Worm (Caenorhabditis elegans) whole organism, L4 larva: Measurements from ENCODE around the gene W01C8.1.

Experiments
- F10B5.3 ChIP-seq: sonication (generic microtip); optimal IDR thresholded peaks from 2 replicates; lab custom pipeline; 2016; ENCODE audit warnings: mild to moderate bottlenecking, missing genetic modification characterization, missing compliant biosample characterization
- F26F4.8 ChIP-seq: fragments of 200-800 bp; sonication (Bioruptor generic); conservative IDR thresholded peaks from 2 replicates; pipeline ENCODE4 v1.3.6; 2022; ENCODE audit warnings: missing genetic modification characterization, missing compliant biosample characterization
- F44E2.7 ChIP-seq: fragments of 200-800 bp; sonication (Bioruptor generic); IDR thresholded peaks from 2 replicates; pipeline ENCODE4 v2.1.2; 2022; ENCODE audit warnings: missing genetic modification characterization, missing compliant biosample characterization
- T20F7.1 ChIP-seq: fragments of 200-800 bp; sonication (Bioruptor generic); optimal IDR thresholded peaks from 2 replicates; lab custom pipeline; 2018; ENCODE audit warnings: mild to moderate bottlenecking, missing genetic modification characterization, missing compliant biosample characterization
- T26A8.4 ChIP-seq: fragments of 200-800 bp; sonication (Bioruptor generic); IDR thresholded peaks from 2 replicates; pipeline ENCODE4 v1.3.6; 2022; ENCODE audit warnings: missing genetic modification characterization, missing compliant biosample characterization
- Y48G9A.11 ChIP-seq: fragments of 200-800 bp; sonication (Bioruptor generic); IDR thresholded peaks from 2 replicates; pipeline ENCODE4 v1.3.6; 2022; ENCODE audit warnings: missing genetic modification reagents, missing genetic modification characterization, missing compliant biosample characterization
- arid-1 ChIP-seq: fragments of 200-800 bp; sonication (Bioruptor generic); conservative IDR thresholded peaks from 2 replicates; pipeline ENCODE4 v1.3.6; 2022; ENCODE audit warnings: missing genetic modification reagents, missing genetic modification characterization, missing compliant biosample characterization
- attf-4 ChIP-seq: sonication (generic microtip); optimal IDR thresholded peaks from 3 replicates; lab custom pipeline; 2017; ENCODE audit warnings: missing biosample characterization, missing genetic modification characterization
- ceh-28 ChIP-seq: fragments of 150-350 bp; optimal IDR thresholded peaks from 2 replicates; lab custom pipeline; 2014; ENCODE audit warnings: missing biosample characterization, missing genetic modification reagents, missing genetic modification characterization
- ceh-44 ChIP-seq: fragments of 200-800 bp; sonication (Bioruptor generic); IDR thresholded peaks from 2 replicates; pipeline ENCODE4 v1.3.6; 2022; ENCODE audit warnings: missing genetic modification reagents, missing genetic modification characterization, missing compliant biosample characterization
- ces-1 ChIP-seq: fragments of 150-350 bp; sonication (generic microtip); optimal IDR thresholded peaks from 4 replicates; lab custom pipeline; 2014; ENCODE audit warnings: missing biosample characterization, missing genetic modification reagents, missing genetic modification characterization
- cey-2 ChIP-seq: sonication (generic microtip); optimal IDR thresholded peaks from 3 replicates; lab custom pipeline; 2017; ENCODE audit warnings: missing genetic modification characterization, mild to moderate bottlenecking, missing compliant biosample characterization, antibody characterized with exemption, borderline replicate concordance; ENCODE audit not compliant: insufficient read depth
- ctbp-1 ChIP-seq: fragments of 200-800 bp; sonication (Bioruptor generic); IDR thresholded peaks from 2 replicates; pipeline ENCODE4 v1.3.6; 2022; ENCODE audit warnings: missing genetic modification reagents, missing genetic modification characterization, missing compliant biosample characterization
- daf-16 ChIP-seq, 3 experiments: sonication (generic microtip); optimal IDR thresholded peaks; 2 replicates each; lab custom pipeline; 2016 to 2017; ENCODE audit warnings: missing genetic modification characterization in 3 of 3, missing genetic modification reagents in 3 of 3, mild to moderate bottlenecking in 2 of 3, missing compliant biosample characterization in 2 of 3, missing biosample characterization in 1 of 3, moderate library complexity in 1 of 3
- dmd-6 ChIP-seq: fragments of 200-800 bp; sonication (Bioruptor generic); IDR thresholded peaks from 2 replicates; pipeline ENCODE4 v1.3.6; 2022; ENCODE audit warnings: missing genetic modification reagents, missing genetic modification characterization, missing compliant biosample characterization
- dmd-8 ChIP-seq: fragments of 200-800 bp; sonication (Bioruptor generic); IDR thresholded peaks from 2 replicates; pipeline ENCODE4 v1.3.6; 2022; ENCODE audit warnings: missing genetic modification characterization, missing compliant biosample characterization
- dmd-9 ChIP-seq: fragments of 200-800 bp; sonication (Bioruptor generic); IDR thresholded peaks from 2 replicates; pipeline ENCODE4 v1.3.6; 2022; ENCODE audit warnings: missing genetic modification reagents, missing genetic modification characterization, missing compliant biosample characterization
- dpl-1 ChIP-seq: fragments of 150-350 bp; optimal IDR thresholded peaks from 2 replicates; lab custom pipeline; 2014; ENCODE audit warnings: missing biosample characterization, missing genetic modification reagents, missing genetic modification characterization
- dve-1 ChIP-seq: sonication (generic microtip); optimal IDR thresholded peaks from 2 replicates; lab custom pipeline; 2017; ENCODE audit warnings: antibody characterized with exemption, mild to moderate bottlenecking, missing genetic modification characterization, missing compliant biosample characterization; ENCODE audit not compliant: insufficient read depth
- fkh-10 ChIP-seq: fragments of 150-350 bp; optimal IDR thresholded peaks from 2 replicates; lab custom pipeline; 2014; ENCODE audit warnings: missing biosample characterization, missing genetic modification reagents, missing genetic modification characterization
- fos-1 ChIP-seq: fragments of 150-350 bp; optimal IDR thresholded peaks from 2 replicates; lab custom pipeline; 2014; ENCODE audit warnings: missing biosample characterization, missing genetic modification characterization
- gei-8 ChIP-seq: fragments of 200-800 bp; sonication (Bioruptor generic); optimal IDR thresholded peaks from 2 replicates; lab custom pipeline; 2018; ENCODE audit warnings: mild to moderate bottlenecking, missing genetic modification characterization, missing compliant biosample characterization
- hlh-11 ChIP-seq: fragments of 200-800 bp; sonication (Bioruptor generic); optimal IDR thresholded peaks from 2 replicates; lab custom pipeline; 2018; ENCODE audit warnings: mild to moderate bottlenecking, missing genetic modification characterization, missing compliant biosample characterization
- hlh-30 ChIP-seq: sonication (generic microtip); optimal IDR thresholded peaks from 2 replicates; lab custom pipeline; 2017; ENCODE audit warnings: antibody characterized with exemption, mild to moderate bottlenecking, missing genetic modification characterization, missing compliant biosample characterization; ENCODE audit not compliant: insufficient read depth
- hmg-1.1 ChIP-seq: fragments of 200-800 bp; sonication (Bioruptor generic); IDR thresholded peaks from 2 replicates; pipeline ENCODE4 v1.3.6; 2022; ENCODE audit warnings: missing genetic modification reagents, missing genetic modification characterization, missing compliant biosample characterization
- lim-7 ChIP-seq: fragments of 200-800 bp; sonication (Bioruptor generic); IDR thresholded peaks from 2 replicates; pipeline ENCODE4 v1.3.6; 2022; ENCODE audit warnings: missing genetic modification characterization, missing compliant biosample characterization
- lin-1 ChIP-seq: fragments of 200-800 bp; sonication (Bioruptor generic); IDR thresholded peaks from 2 replicates; pipeline ENCODE4 v1.3.6; 2022; ENCODE audit warnings: missing genetic modification reagents, missing genetic modification characterization, missing compliant biosample characterization
- lin-13 ChIP-seq: fragments of 150-350 bp; optimal IDR thresholded peaks from 2 replicates; lab custom pipeline; 2014; ENCODE audit warnings: missing biosample characterization, missing genetic modification reagents, missing genetic modification characterization
- lin-15B ChIP-seq: fragments of 150-350 bp; sonication (generic microtip); optimal IDR thresholded peaks from 3 replicates; lab custom pipeline; 2014; ENCODE audit warnings: missing biosample characterization, missing genetic modification characterization
- lin-38 ChIP-seq: fragments of 200-800 bp; sonication (Bioruptor generic); IDR thresholded peaks from 2 replicates; pipeline ENCODE4 v1.3.6; 2022; ENCODE audit warnings: missing genetic modification reagents, missing genetic modification characterization, missing compliant biosample characterization
- lin-39 ChIP-seq: fragments of 150-350 bp; optimal IDR thresholded peaks from 2 replicates; lab custom pipeline; 2014; ENCODE audit warnings: missing biosample characterization, missing genetic modification reagents, missing genetic modification characterization
- madf-5 ChIP-seq, 2 experiments: fragments of 200-800 bp; sonication (Bioruptor generic); IDR thresholded peaks; 2 replicates each; pipeline ENCODE4 v1.3.6; 2022; ENCODE audit warnings: missing compliant biosample characterization in 2 of 2, missing genetic modification characterization in 2 of 2
- madf-9 ChIP-seq: fragments of 200-800 bp; sonication (Bioruptor generic); conservative IDR thresholded peaks from 2 replicates; pipeline ENCODE4 v1.3.6; 2022; ENCODE audit warnings: missing genetic modification reagents, missing genetic modification characterization, missing compliant biosample characterization
- mdt-29 ChIP-seq: fragments of 200-800 bp; sonication (Bioruptor generic); IDR thresholded peaks from 2 replicates; pipeline ENCODE4 v1.3.6; 2022; ENCODE audit warnings: missing genetic modification reagents, missing genetic modification characterization, missing compliant biosample characterization
- mep-1 ChIP-seq: fragments of 150-350 bp; sonication (generic microtip); optimal IDR thresholded peaks from 3 replicates; lab custom pipeline; 2014; ENCODE audit warnings: missing biosample characterization, missing genetic modification characterization
- nhr-102 ChIP-seq: sonication (generic microtip); optimal IDR thresholded peaks from 2 replicates; lab custom pipeline; 2016; ENCODE audit warnings: mild to moderate bottlenecking, missing genetic modification characterization, moderate library complexity, missing compliant biosample characterization
- nhr-11 ChIP-seq: fragments of 150-350 bp; optimal IDR thresholded peaks from 2 replicates; lab custom pipeline; 2014; ENCODE audit warnings: missing biosample characterization, missing genetic modification characterization
- nhr-42 ChIP-seq: fragments of 200-800 bp; sonication (Bioruptor generic); IDR thresholded peaks from 2 replicates; pipeline ENCODE4 v1.3.6; 2022; ENCODE audit warnings: missing genetic modification characterization, missing compliant biosample characterization
- nhr-6 ChIP-seq: fragments of 150-350 bp; optimal IDR thresholded peaks from 2 replicates; lab custom pipeline; 2014; ENCODE audit warnings: missing biosample characterization, missing genetic modification characterization
- nhr-76 ChIP-seq: fragments of 150-350 bp; optimal IDR thresholded peaks from 2 replicates; lab custom pipeline; 2014; ENCODE audit warnings: missing biosample characterization, missing genetic modification characterization
- nhr-77 ChIP-seq: fragments of 150-350 bp; optimal IDR thresholded peaks from 2 replicates; lab custom pipeline; 2014; ENCODE audit warnings: missing biosample characterization, missing genetic modification characterization
- pqm-1 ChIP-seq: sonication (generic microtip); optimal IDR thresholded peaks from 2 replicates; lab custom pipeline; 2017; ENCODE audit warnings: missing biosample characterization, missing genetic modification characterization
- saeg-2 ChIP-seq: fragments of 200-800 bp; sonication (Bioruptor generic); IDR thresholded peaks from 2 replicates; pipeline ENCODE4 v1.3.6; 2022; ENCODE audit warnings: missing genetic modification reagents, missing genetic modification characterization, missing compliant biosample characterization
- sdz-12 ChIP-seq: fragments of 200-800 bp; sonication (Bioruptor generic); optimal IDR thresholded peaks from 2 replicates; lab custom pipeline; 2018; ENCODE audit warnings: mild to moderate bottlenecking, missing genetic modification characterization, missing compliant biosample characterization
- snpc-1.2 ChIP-seq: fragments of 200-800 bp; sonication (Bioruptor generic); IDR thresholded peaks from 2 replicates; pipeline ENCODE4 v1.3.6; 2022; ENCODE audit warnings: missing genetic modification reagents, missing genetic modification characterization, missing compliant biosample characterization
- snpc-4 ChIP-seq: fragments of 150-350 bp; optimal IDR thresholded peaks from 2 replicates; lab custom pipeline; 2014; ENCODE audit warnings: missing biosample characterization, missing genetic modification characterization
- spr-1 ChIP-seq: sonication (generic microtip); optimal IDR thresholded peaks from 2 replicates; lab custom pipeline; 2016; ENCODE audit warnings: mild to moderate bottlenecking, missing genetic modification characterization, missing compliant biosample characterization
- spr-3 ChIP-seq: fragments of 200-800 bp; sonication (Bioruptor generic); optimal IDR thresholded peaks from 2 replicates; lab custom pipeline; 2018; ENCODE audit warnings: mild to moderate bottlenecking, missing genetic modification characterization, missing compliant biosample characterization
- tra-1 ChIP-seq: fragments of 200-800 bp; sonication (Bioruptor generic); IDR thresholded peaks from 2 replicates; pipeline ENCODE4 v1.3.6; 2022; ENCODE audit warnings: missing genetic modification reagents, missing genetic modification characterization, missing compliant biosample characterization
- zip-11 ChIP-seq: fragments of 200-800 bp; sonication (Bioruptor generic); IDR thresholded peaks from 2 replicates; pipeline ENCODE4 v1.3.6; 2022; ENCODE audit warnings: missing genetic modification characterization, missing compliant biosample characterization
- zip-2 ChIP-seq: fragments of 150-350 bp; optimal IDR thresholded peaks from 2 replicates; lab custom pipeline; 2014; ENCODE audit warnings: missing biosample characterization, missing genetic modification characterization
- ztf-11 ChIP-seq: fragments of 150-350 bp; optimal IDR thresholded peaks from 2 replicates; lab custom pipeline; 2014; ENCODE audit warnings: missing biosample characterization, missing genetic modification characterization

W01C8.1 gene

ce11 chrX:5728956-5729467 lies 36.8 kb downstream of the W01C8.1 start (continued):
- TF ChIP-seq arid-1 (GFP tag; lab: Robert Waterston, UW) (no peak), F10B5.3 (tag; lab: Kevin White, UChicago) (no peak), nhr-6 (tag; lab: Kevin White, UChicago) (no peak), gei-8 (GFP tag; lab: Kevin White, UChicago) (no peak), T26A8.4 (no peak), nhr-76 (tag; lab: Kevin White, UChicago) (no peak), ctbp-1 (peak; percentile 83), nhr-11 (tag; lab: Kevin White, UChicago) (peak; percentile 68), F44E2.7 (GFP tag; lab: Robert Waterston, UW) (no peak), madf-5 (GFP tag; IDR thresholded peaks at IDR 0.05; lab: Robert Waterston, UW) (no peak), zip-11 (GFP tag; lab: Robert Waterston, UW) (no peak), madf-9 (GFP tag; lab: Robert Waterston, UW) (no peak), dmd-8 (GFP tag; lab: Robert Waterston, UW) (no peak), lin-13 (GFP tag; lab: Kevin White, UChicago) (no peak), ceh-28 (tag; lab: Kevin White, UChicago) (no peak), fos-1 (tag; lab: Kevin White, UChicago) (no peak), nhr-42 (GFP tag; lab: Robert Waterston, UW) (no peak), hlh-30 (tag; lab: Kevin White, UChicago) (peak; percentile 28), nhr-102 (tag; lab: Kevin White, UChicago) (no peak), dmd-6 (GFP tag; lab: Robert Waterston, UW) (peak; percentile 39), spr-3 (no peak), mep-1 (tag; lab: Kevin White, UChicago) (peak; percentile 87), ces-1 (GFP tag; lab: Kevin White, UChicago) (no peak), ceh-44 (GFP tag; lab: Robert Waterston, UW) (no peak), zip-2 (tag; lab: Kevin White, UChicago) (no peak), lim-7 (GFP tag; lab: Robert Waterston, UW) (no peak), snpc-1.2 (GFP tag; lab: Robert Waterston, UW) (no peak), lin-39 (tag; lab: Kevin White, UChicago) (no peak), T20F7.1 (GFP tag; lab: Kevin White, UChicago) (no peak), lin-15B (tag; lab: Kevin White, UChicago) (no peak), snpc-4 (tag; lab: Kevin White, UChicago) (no peak), sdz-12 (GFP tag; lab: Kevin White, UChicago) (no peak), fkh-10 (GFP tag; lab: Kevin White, UChicago) (no peak), F26F4.8 (GFP tag; lab: Robert Waterston, UW) (no peak), Y48G9A.11 (no peak), daf-16 (GFP tag; optimal IDR thresholded peaks at IDR 0.05; lab: Kevin White, UChicago) (no peak), daf-16 (tag; optimal IDR thresholded peaks at IDR 0.05; lab: Kevin White, UChicago) (no peak), cey-2 (tag; lab: Kevin White, UChicago) (no peak), mdt-29 (GFP tag; lab: Robert Waterston, UW) (no peak), saeg-2 (no peak), spr-1 (peak; percentile 2), attf-4 (no peak), nhr-77 (no peak), dmd-9 (GFP tag; lab: Robert Waterston, UW) (no peak), lin-1 (GFP tag; lab: Robert Waterston, UW) (no peak), pqm-1 (tag; lab: Kevin White, UChicago) (no peak), tra-1 (no peak), lin-38 (GFP tag; lab: Robert Waterston, UW) (no peak), dve-1 (tag; lab: Kevin White, UChicago) (peak; percentile 9), hmg-1.1 (GFP tag; lab: Robert Waterston, UW) (peak; percentile 76; the same call in 1 of the 2 replicates), hlh-11 (tag; lab: Kevin White, UChicago) (peak; percentile 15), dpl-1 (GFP tag; lab: Kevin White, UChicago) (no peak), ztf-11 (tag; lab: Kevin White, UChicago) (no peak)
